Fruit fly (Drosophila melanogaster): ENCODE measurements around the gene CG14546.

Gene CG14546

dm6 chr3R:25968486-25968885, 46.1 kb upstream of the CG14546 start (continued):
- TF ChIP-seq so (GFP tag; IDR thresholded peaks at IDR 0.05) (no peak; the same call in 2 of the 3 replicates), CG7987 (GFP tag; optimal IDR thresholded peaks at IDR 0.05) (no peak), Blimp-1 (GFP tag; optimal IDR thresholded peaks at IDR 0.05) (no peak), CG14050 (GFP tag; IDR thresholded peaks at IDR 0.05) (no peak), Doc3 (GFP tag; IDR thresholded peaks at IDR 0.05; ENCODE audit: partially characterized antibody) (no peak), pita (GFP tag; optimal IDR thresholded peaks at IDR 0.05) (no peak), Asciz (GFP tag; optimal IDR thresholded peaks at IDR 0.05) (no peak), sim (GFP tag; IDR thresholded peaks at IDR 0.05) (no peak), Hr78 (GFP tag; optimal IDR thresholded peaks at IDR 0.05) (no peak), CG13123 (GFP tag; optimal IDR thresholded peaks at IDR 0.05) (no peak), CG4328 (GFP tag; optimal IDR thresholded peaks at IDR 0.05) (no peak), Hsf (GFP tag; optimal IDR thresholded peaks at IDR 0.05) (no peak), CG32532 (GFP tag; IDR thresholded peaks at IDR 0.05) (peak; percentile 60; the same call in 1 of the 2 replicates), Spps (tag; optimal IDR thresholded peaks at IDR 0.05) (no peak), lbe (GFP tag; optimal IDR thresholded peaks at IDR 0.05) (no peak), NK7.1 (GFP tag; optimal IDR thresholded peaks at IDR 0.05) (no peak), CG17385 (GFP tag; optimal IDR thresholded peaks at IDR 0.05) (no peak), TFAM (GFP tag; optimal IDR thresholded peaks at IDR 0.05) (no peak), Neu2 (GFP tag; optimal IDR thresholded peaks at IDR 0.05; ENCODE audit: borderline replicate concordance) (no peak), CG7271 (tag; optimal IDR thresholded peaks at IDR 0.05) (no peak), rib (GFP tag; IDR thresholded peaks at IDR 0.05) (no peak), Ada2b (GFP tag; IDR thresholded peaks at IDR 0.05) (peak; percentile 45), CG34224 (GFP tag; IDR thresholded peaks at IDR 0.05; ENCODE audit: partially characterized antibody) (no peak), CG14441 (GFP tag; IDR thresholded peaks at IDR 0.05) (no peak), aop (GFP tag; IDR thresholded peaks at IDR 0.05) (no peak), CG30403 (GFP tag; optimal IDR thresholded peaks at IDR 0.05) (no peak), prd (optimal IDR thresholded peaks at IDR 0.05) (no peak), prd (GFP tag; IDR thresholded peaks at IDR 0.05) (peak; percentile 43; the same call in 2 of the 3 replicates), CG10431 (GFP tag; optimal IDR thresholded peaks at IDR 0.05) (no peak), hb (GFP tag; IDR thresholded peaks at IDR 0.05; ENCODE audit: partially characterized antibody) (no peak), Max (GFP tag; optimal IDR thresholded peaks at IDR 0.05) (no peak), zfh2 (GFP tag; optimal IDR thresholded peaks at IDR 0.05) (no peak), ab (GFP tag; optimal IDR thresholded peaks at IDR 0.05) (no peak), Jarid2 (GFP tag; optimal IDR thresholded peaks at IDR 0.05) (no peak), lab (GFP tag; optimal IDR thresholded peaks at IDR 0.05) (peak; percentile 79), Fer2 (tag; optimal IDR thresholded peaks at IDR 0.05) (no peak), ara (GFP tag; IDR thresholded peaks at IDR 0.05) (no peak), odd (GFP tag; optimal IDR thresholded peaks at IDR 0.05) (no peak), bab2 (GFP tag; optimal IDR thresholded peaks at IDR 0.05) (peak; percentile 5), CG1792 (GFP tag; optimal IDR thresholded peaks at IDR 0.05) (no peak), Optix (GFP tag; IDR thresholded peaks at IDR 0.05) (no peak), p53 (GFP tag; optimal IDR thresholded peaks at IDR 0.05) (no peak), MESR4 (GFP tag; optimal IDR thresholded peaks at IDR 0.05) (no peak), CG7839 (tag; optimal IDR thresholded peaks at IDR 0.05) (no peak), CG9727 (GFP tag; optimal IDR thresholded peaks at IDR 0.05) (peak; percentile 40), CG8924 (tag; optimal IDR thresholded peaks at IDR 0.05) (no peak), Trl (optimal IDR thresholded peaks at IDR 0.05) (no peak), Trl (GFP tag; optimal IDR thresholded peaks at IDR 0.05) (no peak), CG6654 (GFP tag; optimal IDR thresholded peaks at IDR 0.05) (no peak), Rx (GFP tag; IDR thresholded peaks at IDR 0.05) (no peak), mirr (GFP tag; optimal IDR thresholded peaks at IDR 0.05) (no peak), tin (GFP tag; optimal IDR thresholded peaks at IDR 0.05) (no peak)

Data from whole organism, embryonic.